Worm (Caenorhabditis elegans) whole organism, L1 larva: ENCODE measurements around the gene AC3.12.

Experiments used
- C16A3.4 ChIP-seq: fragments of 150-350 bp; optimal IDR thresholded peaks from 2 replicates; lab custom pipeline; 2014; ENCODE audit warnings: missing biosample characterization, missing genetic modification characterization
- F16B12.6 ChIP-seq: fragments of 150-350 bp; optimal IDR thresholded peaks from 2 replicates; lab custom pipeline; 2014; ENCODE audit warnings: missing biosample characterization, missing genetic modification characterization
- aha-1 ChIP-seq: fragments of 150-350 bp; optimal IDR thresholded peaks from 2 replicates; lab custom pipeline; 2014; ENCODE audit warnings: missing biosample characterization, missing genetic modification characterization
- aly-2 ChIP-seq: fragments of 150-350 bp; optimal IDR thresholded peaks from 2 replicates; lab custom pipeline; 2014; ENCODE audit warnings: missing biosample characterization, missing genetic modification characterization
- ama-1 ChIP-seq: fragments of 150-350 bp; optimal IDR thresholded peaks from 2 replicates; lab custom pipeline; 2014
- blmp-1 ChIP-seq: fragments of 150-350 bp; optimal IDR thresholded peaks from 2 replicates; lab custom pipeline; 2014; ENCODE audit warnings: missing biosample characterization, missing genetic modification characterization
- ceh-63 ChIP-seq: fragments of 200-800 bp; sonication (Bioruptor generic); optimal IDR thresholded peaks from 2 replicates; lab custom pipeline; 2018; ENCODE audit warnings: mild to moderate bottlenecking, missing genetic modification characterization, missing compliant biosample characterization
- ceh-8 ChIP-seq: fragments of 200-800 bp; sonication (Bioruptor generic); optimal IDR thresholded peaks from 2 replicates; lab custom pipeline; 2018; ENCODE audit warnings: mild to moderate bottlenecking, missing genetic modification characterization, moderate library complexity, missing compliant biosample characterization
- ces-1 ChIP-seq: fragments of 150-350 bp; optimal IDR thresholded peaks from 2 replicates; lab custom pipeline; 2014; ENCODE audit warnings: missing biosample characterization, missing genetic modification reagents, missing genetic modification characterization
- dsc-1 ChIP-seq: sonication (generic microtip); optimal IDR thresholded peaks from 2 replicates; lab custom pipeline; 2016; ENCODE audit warnings: mild to moderate bottlenecking, missing genetic modification characterization, missing compliant biosample characterization
- efl-1 ChIP-seq, 4 experiments: fragments of 150-350 bp; optimal IDR thresholded peaks in 3 of 4; peaks in 1 of 4; 1 replicate in 1 of 4; 2 replicates in 3 of 4; lab custom pipeline; 2014; ENCODE audit warnings: missing biosample characterization in 2 of 4, missing genetic modification characterization in 2 of 4, missing genetic modification reagents in 2 of 4
- egl-27 ChIP-seq, 2 experiments: fragments of 150-350 bp in 1 of 2; sonication (generic microtip); optimal IDR thresholded peaks; 3 replicates each; lab custom pipeline; 2017 to 2018; ENCODE audit warnings: missing biosample characterization in 2 of 2, missing genetic modification characterization in 2 of 2, missing genetic modification reagents in 2 of 2
- elt-2 ChIP-seq: sonication (generic microtip); optimal IDR thresholded peaks from 2 replicates; lab custom pipeline; 2016; ENCODE audit warnings: missing genetic modification characterization, mild to moderate bottlenecking, inconsistent platforms, missing compliant biosample characterization, missing genetic modification reagents
- elt-3 ChIP-seq, 6 experiments: fragments of 150-350 bp in 1 of 6; sonication (generic microtip); optimal IDR thresholded peaks; 2 replicates each; lab custom pipeline; 2017 to 2018; ENCODE audit warnings: missing biosample characterization in 6 of 6, missing genetic modification characterization in 6 of 6, inconsistent platforms in 1 of 6
- fkh-8 ChIP-seq: sonication (generic microtip); optimal IDR thresholded peaks from 2 replicates; lab custom pipeline; 2016; ENCODE audit warnings: mild to moderate bottlenecking, missing genetic modification characterization, missing compliant biosample characterization
- fos-1 ChIP-seq: fragments of 150-350 bp; optimal IDR thresholded peaks from 2 replicates; lab custom pipeline; 2014; ENCODE audit warnings: missing biosample characterization, missing genetic modification characterization
- hlh-4 ChIP-seq: sonication (generic microtip); optimal IDR thresholded peaks from 2 replicates; lab custom pipeline; 2016; ENCODE audit warnings: mild to moderate bottlenecking, missing genetic modification characterization, missing compliant biosample characterization
- irx-1 ChIP-seq: sonication (generic microtip); optimal IDR thresholded peaks from 2 replicates; lab custom pipeline; 2016; ENCODE audit warnings: missing genetic modification characterization, missing compliant biosample characterization
- lin-13 ChIP-seq: fragments of 150-350 bp; optimal IDR thresholded peaks from 2 replicates; lab custom pipeline; 2014; ENCODE audit warnings: missing biosample characterization, missing genetic modification reagents, missing genetic modification characterization
- lin-14 ChIP-seq: fragments of 200-800 bp; sonication (Bioruptor generic); optimal IDR thresholded peaks from 2 replicates; lab custom pipeline; 2018; ENCODE audit warnings: mild to moderate bottlenecking, missing genetic modification characterization, moderate library complexity, missing compliant biosample characterization
- lin-35 ChIP-seq, 2 experiments: fragments of 150-350 bp; optimal IDR thresholded peaks; 2 replicates each; lab custom pipeline; 2014; ENCODE audit warnings: missing biosample characterization in 2 of 2, missing genetic modification characterization in 2 of 2, missing genetic modification reagents in 2 of 2
- lin-39 ChIP-seq: fragments of 150-350 bp; optimal IDR thresholded peaks from 2 replicates; lab custom pipeline; 2014; ENCODE audit warnings: missing biosample characterization, missing genetic modification reagents, missing genetic modification characterization
- lsy-2 ChIP-seq, 2 experiments: fragments of 150-350 bp; optimal IDR thresholded peaks; 2 replicates each; lab custom pipeline; 2014; ENCODE audit warnings: missing biosample characterization in 2 of 2, missing genetic modification characterization in 2 of 2
- mdl-1 ChIP-seq, 2 experiments: fragments of 150-350 bp; optimal IDR thresholded peaks; 2 replicates each; lab custom pipeline; 2014 to 2017; ENCODE audit warnings: missing biosample characterization in 2 of 2, missing genetic modification characterization in 2 of 2, inconsistent platforms in 1 of 2
- mep-1 ChIP-seq: fragments of 150-350 bp; optimal IDR thresholded peaks from 2 replicates; lab custom pipeline; 2014; ENCODE audit warnings: missing biosample characterization, missing genetic modification characterization
- nhr-12 ChIP-seq: sonication (generic microtip); optimal IDR thresholded peaks from 2 replicates; lab custom pipeline; 2017; ENCODE audit warnings: missing biosample characterization, missing genetic modification characterization
- nhr-20 ChIP-seq: sonication (generic microtip); optimal IDR thresholded peaks from 2 replicates; lab custom pipeline; 2016; ENCODE audit warnings: mild to moderate bottlenecking, missing genetic modification characterization, missing compliant biosample characterization
- nhr-77 ChIP-seq: fragments of 150-350 bp; optimal IDR thresholded peaks from 2 replicates; lab custom pipeline; 2014; ENCODE audit warnings: missing biosample characterization, missing genetic modification characterization
- nhr-90 ChIP-seq: sonication (generic microtip); optimal IDR thresholded peaks from 2 replicates; lab custom pipeline; 2016; ENCODE audit warnings: mild to moderate bottlenecking, missing genetic modification characterization, missing compliant biosample characterization; ENCODE audit not compliant: poor library complexity
- pag-3 ChIP-seq: sonication (generic microtip); optimal IDR thresholded peaks from 2 replicates; lab custom pipeline; 2017; ENCODE audit warnings: missing genetic modification characterization, mild to moderate bottlenecking, missing compliant biosample characterization, antibody characterized with exemption, borderline replicate concordance; ENCODE audit not compliant: insufficient read depth
- pax-3 ChIP-seq: fragments of 200-800 bp; sonication (Bioruptor generic); optimal IDR thresholded peaks from 2 replicates; lab custom pipeline; 2018; ENCODE audit warnings: mild to moderate bottlenecking, missing genetic modification characterization, moderate library complexity, missing compliant biosample characterization
- snpc-4 ChIP-seq: fragments of 150-350 bp; optimal IDR thresholded peaks from 2 replicates; lab custom pipeline; 2014; ENCODE audit warnings: missing biosample characterization, missing genetic modification characterization
- sup-37 ChIP-seq: fragments of 200-800 bp; sonication (Bioruptor generic); optimal IDR thresholded peaks from 2 replicates; lab custom pipeline; 2018; ENCODE audit warnings: mild to moderate bottlenecking, missing genetic modification characterization, missing compliant biosample characterization
- tbx-2 ChIP-seq: sonication (generic microtip); optimal IDR thresholded peaks from 2 replicates; lab custom pipeline; 2016; ENCODE audit warnings: missing genetic modification characterization, missing compliant biosample characterization
- unc-130 ChIP-seq: fragments of 150-350 bp; optimal IDR thresholded peaks from 2 replicates; lab custom pipeline; 2017; ENCODE audit warnings: missing biosample characterization, missing genetic modification characterization, inconsistent platforms
- unc-62 ChIP-seq: fragments of 150-350 bp; optimal IDR thresholded peaks from 2 replicates; lab custom pipeline; 2014; ENCODE audit warnings: missing biosample characterization, missing genetic modification reagents, missing genetic modification characterization
- unc-98 ChIP-seq: fragments of 200-800 bp; sonication (Bioruptor generic); IDR thresholded peaks from 2 replicates; pipeline ENCODE4 v1.3.6; 2022; ENCODE audit warnings: missing genetic modification characterization, missing compliant biosample characterization
- vab-15 ChIP-seq: sonication (generic microtip); optimal IDR thresholded peaks from 2 replicates; lab custom pipeline; 2017; ENCODE audit warnings: missing genotype, mild to moderate bottlenecking, missing genetic modification characterization, missing compliant biosample characterization
- xbp-1 ChIP-seq: sonication (generic microtip); optimal IDR thresholded peaks from 2 replicates; lab custom pipeline; 2016; ENCODE audit warnings: missing genetic modification characterization, missing compliant biosample characterization
- zip-4 ChIP-seq: fragments of 200-800 bp; sonication (Bioruptor generic); optimal IDR thresholded peaks from 2 replicates; lab custom pipeline; 2018; ENCODE audit warnings: mild to moderate bottlenecking, missing genetic modification characterization, moderate library complexity, missing compliant biosample characterization
- ztf-4 ChIP-seq: fragments of 150-350 bp; optimal IDR thresholded peaks from 2 replicates; lab custom pipeline; 2014; ENCODE audit warnings: missing biosample characterization, missing genetic modification characterization

Gene AC3.12

ce11 chrV:10361830-10362397 lies 17.3 kb downstream of the AC3.12 start, which contains the start of gene cash-1 (continued):
- peak; percentile 10 for TF ChIP-seq F16B12.6 (tag; lab: Kevin White, UChicago)
- peak in 1 of 6 experiments; percentile 45 for TF ChIP-seq elt-3 (tag; optimal IDR thresholded peaks at IDR 0.05; lab: Kevin White, UChicago)
- TF ChIP-seq snpc-4 (tag; lab: Kevin White, UChicago): peak; percentile 55
- TF ChIP-seq lsy-2 (tag; optimal IDR thresholded peaks at IDR 0.05; lab: Kevin White, UChicago): peak; percentile 56 to 86
- peak; percentile 88 to 95 for TF ChIP-seq lin-35 (GFP tag; optimal IDR thresholded peaks at IDR 0.05; lab: Kevin White, UChicago)
- peak; percentile 68 for TF ChIP-seq unc-130 (tag; lab: Kevin White, UChicago)
- no peak for TF ChIP-seq zip-4 (GFP tag; lab: Kevin White, UChicago)
- no peak for TF ChIP-seq ama-1
- TF ChIP-seq tbx-2 (tag; lab: Kevin White, UChicago): peak; percentile 71
- TF ChIP-seq pax-3 (tag; lab: Kevin White, UChicago): peak; percentile 11
- TF ChIP-seq pag-3 (tag; lab: Kevin White, UChicago): no peak
- TF ChIP-seq mdl-1 (tag; optimal IDR thresholded peaks at IDR 0.05; lab: Kevin White, UChicago): peak in 1 of 2 experiments; percentile 82
- TF ChIP-seq dsc-1 (tag; lab: Kevin White, UChicago): peak; percentile 12
- peak; percentile 71 for TF ChIP-seq mep-1
- no peak for TF ChIP-seq aly-2 (tag; lab: Kevin White, UChicago)

- TF ChIP-seq nhr-90 (tag; lab: Kevin White, UChicago) (no peak), lin-13 (GFP tag; lab: Kevin White, UChicago) (no peak), fos-1 (tag; lab: Kevin White, UChicago) (no peak), xbp-1 (tag; lab: Kevin White, UChicago) (no peak), elt-3 (tag; optimal IDR thresholded peaks at IDR 0.05; lab: Kevin White, UChicago) (no peak), ceh-8 (GFP tag; lab: Kevin White, UChicago) (no peak), vab-15 (tag; lab: Kevin White, UChicago) (no peak), nhr-77 (tag; lab: Kevin White, UChicago) (no peak), unc-62 (no peak), dsc-1 (tag; lab: Kevin White, UChicago) (no peak), lin-35 (GFP tag; optimal IDR thresholded peaks at IDR 0.05; lab: Kevin White, UChicago) (no peak), aha-1 (tag; lab: Kevin White, UChicago) (no peak)
- TF ChIP-seq, all 84 proteins: peak for 0
Measured at ce11 chrV:10360186-10360585, 19.0 kb downstream of the AC3.12 start.

- TF ChIP-seq sup-37 (GFP tag; lab: Kevin White, UChicago) (no peak), blmp-1 (tag; lab: Kevin White, UChicago) (peak; percentile 49)
Measured at ce11 chrV:10358238-10358637, 21.0 kb downstream of the AC3.12 start, which contains the start of gene ttll-15. Gene ttll-15, plus strand, starts transcription at chrV:10358538.

- no peak for TF ChIP-seq unc-98 (GFP tag; lab: Robert Waterston, UW)
- no peak for TF ChIP-seq hlh-4 (tag; lab: Kevin White, UChicago)
- TF ChIP-seq lin-35 (GFP tag; optimal IDR thresholded peaks at IDR 0.05; lab: Kevin White, UChicago): peak in 1 of 2 experiments; percentile 27
- no peak for TF ChIP-seq efl-1 (optimal IDR thresholded peaks at IDR 0.05; lab: Kevin White, UChicago)
- peak in 1 of 2 experiments; percentile 80 for TF ChIP-seq efl-1 (GFP tag; optimal IDR thresholded peaks at IDR 0.05 in 1 of 2; lab: Kevin White, UChicago)
- TF ChIP-seq, all 84 proteins: peak for 2
Measured at ce11 chrV:10357467-10357953, 21.7 kb downstream of the AC3.12 start, which contains the start of gene ceeh-2. Gene ceeh-2, minus strand, starts transcription at chrV:10357903.

- TF ChIP-seq ama-1 (no peak), nhr-12 (tag; lab: Kevin White, UChicago) (no peak), mep-1 (peak; percentile 93), ceh-8 (GFP tag; lab: Kevin White, UChicago) (no peak), elt-2 (tag; lab: Kevin White, UChicago) (peak; percentile 65), snpc-4 (tag; lab: Kevin White, UChicago) (peak; percentile 26), lin-39 (tag; lab: Kevin White, UChicago) (peak; percentile 65), fkh-8 (peak; percentile 78), blmp-1 (tag; lab: Kevin White, UChicago) (peak; percentile 77), ceh-63 (GFP tag; lab: Kevin White, UChicago) (no peak), ztf-4 (tag; lab: Kevin White, UChicago) (no peak), lin-14 (peak; percentile 81), irx-1 (tag; lab: Kevin White, UChicago) (peak; percentile 95), nhr-20 (tag; lab: Kevin White, UChicago) (peak; percentile 88), dsc-1 (tag; lab: Kevin White, UChicago) (peak; percentile 91), C16A3.4 (tag; lab: Kevin White, UChicago) (peak; percentile 62), ces-1 (GFP tag; lab: Kevin White, UChicago) (no peak), egl-27 (tag; optimal IDR thresholded peaks at IDR 0.05; lab: Kevin White, UChicago) (no peak)
Measured at ce11 chrV:10355773-10356335, 23.3 kb downstream of the AC3.12 start, which contains the start of gene sluh-7. Gene sluh-7, minus strand, starts transcription at chrV:10355823.
